Worm (Caenorhabditis elegans) whole organism, L2 larva: ENCODE data around the gene pac-1.

Experiments used
- alr-1 ChIP-seq: fragments of 150-350 bp; optimal IDR thresholded peaks from 2 replicates; lab custom pipeline; 2014; ENCODE audit warnings: missing biosample characterization, missing genetic modification characterization
- ama-1 ChIP-seq: fragments of 150-350 bp; optimal IDR thresholded peaks from 2 replicates; lab custom pipeline; 2018; ENCODE audit warnings: inconsistent platforms
- mdl-1 ChIP-seq, 2 experiments: fragments of 150-350 bp in 1 of 2; sonication (generic microtip) in 1 of 2; optimal IDR thresholded peaks; 2 replicates each; lab custom pipeline; 2017; ENCODE audit warnings: missing biosample characterization in 2 of 2, missing genetic modification characterization in 2 of 2
- nhr-25 ChIP-seq: fragments of 150-350 bp; sonication (generic microtip); optimal IDR thresholded peaks from 3 replicates; lab custom pipeline; 2014; ENCODE audit warnings: missing biosample characterization, missing genetic modification characterization
- snpc-4 ChIP-seq: fragments of 150-350 bp; optimal IDR thresholded peaks from 2 replicates; lab custom pipeline; 2014; ENCODE audit warnings: missing biosample characterization, missing genetic modification characterization
- ztf-4 ChIP-seq: fragments of 150-350 bp; optimal IDR thresholded peaks from 2 replicates; lab custom pipeline; 2014; ENCODE audit warnings: missing biosample characterization, missing genetic modification characterization

DNA sequence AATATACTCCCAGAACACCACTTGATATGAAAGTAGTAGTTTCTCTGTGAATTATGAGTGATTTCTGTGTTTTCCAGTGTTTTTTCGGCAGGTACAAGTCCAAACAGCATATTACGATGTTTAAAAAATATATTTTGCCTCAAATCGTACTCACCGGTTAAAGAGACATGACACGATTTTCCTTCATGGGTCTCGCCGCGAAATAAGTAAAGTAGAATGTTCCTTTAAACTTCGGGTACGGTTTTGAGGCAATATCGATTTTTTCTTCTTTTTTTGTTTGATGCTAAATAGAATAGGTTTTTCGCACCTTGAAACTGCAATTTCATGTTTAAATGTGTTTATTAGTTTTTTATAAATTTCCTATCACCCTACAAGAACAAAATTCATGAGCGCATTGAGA is 2.9 kb upstream of the pac-1 start:
- TF ChIP-seq alr-1: no peak
- TF ChIP-seq ama-1 (lab: Kevin White, UChicago): no peak
- no peak for TF ChIP-seq mdl-1 (tag; optimal IDR thresholded peaks at IDR 0.05; lab: Kevin White, UChicago)
- no peak for TF ChIP-seq nhr-25 (tag; lab: Kevin White, UChicago)
- TF ChIP-seq snpc-4: no peak
- TF ChIP-seq ztf-4 (tag; lab: Kevin White, UChicago): no peak
